Worm (Caenorhabditis elegans) whole organism, midembryonic: ENCODE measurements around the gene flp-17.

Experiments used
- T22C8.4 ChIP-seq: fragments of 200-800 bp; sonication (Bioruptor generic); IDR thresholded peaks from 2 replicates; pipeline ENCODE4 v1.3.6; 2022; ENCODE audit warnings: missing genetic modification characterization, missing compliant biosample characterization
- tab-1 ChIP-seq: fragments of 200-800 bp; sonication (Bioruptor generic); IDR thresholded peaks from 2 replicates; pipeline ENCODE4 v1.3.6; 2022; ENCODE audit warnings: missing genetic modification characterization, missing compliant biosample characterization

DNA sequence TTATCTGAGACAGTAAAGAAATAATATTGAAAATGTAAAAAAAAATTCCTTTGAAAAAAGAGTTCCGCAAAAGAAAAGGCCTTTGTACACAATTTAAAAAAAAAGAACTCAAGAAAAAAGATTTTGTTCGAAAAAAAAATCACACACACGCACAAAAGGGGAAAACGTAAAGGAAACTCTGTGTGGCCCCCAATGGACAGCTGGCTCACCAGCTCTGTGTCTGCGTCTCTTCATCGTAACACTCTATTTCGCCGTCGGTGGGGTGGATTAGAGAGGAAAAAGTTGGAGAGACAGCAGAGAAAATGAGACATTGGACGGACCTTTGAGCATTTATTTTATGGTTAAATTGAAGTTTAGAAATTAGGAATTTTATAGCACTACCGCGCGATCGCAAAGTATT is 23.4 kb upstream of the flp-17 start:
- TF ChIP-seq T22C8.4 (GFP tag; lab: Robert Waterston, UW) = no peak
- no peak for TF ChIP-seq tab-1
